Worm (Caenorhabditis elegans) whole organism, L1 larva: ENCODE measurements around the gene vpat-1.

Experiments used
- C04F5.9 ChIP-seq: sonication (generic microtip); optimal IDR thresholded peaks from 2 replicates; lab custom pipeline; 2016; ENCODE audit warnings: missing genetic modification characterization, missing compliant biosample characterization
- F16B12.6 ChIP-seq: fragments of 150-350 bp; optimal IDR thresholded peaks from 2 replicates; lab custom pipeline; 2014; ENCODE audit warnings: missing biosample characterization, missing genetic modification characterization
- aha-1 ChIP-seq: fragments of 150-350 bp; optimal IDR thresholded peaks from 2 replicates; lab custom pipeline; 2014; ENCODE audit warnings: missing biosample characterization, missing genetic modification characterization
- aly-2 ChIP-seq: fragments of 150-350 bp; optimal IDR thresholded peaks from 2 replicates; lab custom pipeline; 2014; ENCODE audit warnings: missing biosample characterization, missing genetic modification characterization
- blmp-1 ChIP-seq: fragments of 150-350 bp; optimal IDR thresholded peaks from 2 replicates; lab custom pipeline; 2014; ENCODE audit warnings: missing biosample characterization, missing genetic modification characterization
- ceh-88 ChIP-seq: fragments of 200-800 bp; sonication (Bioruptor generic); IDR thresholded peaks from 2 replicates; pipeline ENCODE4 v1.3.6; 2022; ENCODE audit warnings: missing genetic modification characterization, missing compliant biosample characterization
- dsc-1 ChIP-seq: sonication (generic microtip); optimal IDR thresholded peaks from 2 replicates; lab custom pipeline; 2016; ENCODE audit warnings: mild to moderate bottlenecking, missing genetic modification characterization, missing compliant biosample characterization
- egl-13 ChIP-seq: sonication (generic microtip); optimal IDR thresholded peaks from 2 replicates; lab custom pipeline; 2016; ENCODE audit warnings: missing genotype, missing genetic modification reagents, missing genetic modification characterization, missing compliant biosample characterization
- elt-3 ChIP-seq, 6 experiments: fragments of 150-350 bp in 1 of 6; sonication (generic microtip); optimal IDR thresholded peaks; 2 replicates each; lab custom pipeline; 2017 to 2018; ENCODE audit warnings: missing biosample characterization in 6 of 6, missing genetic modification characterization in 6 of 6, inconsistent platforms in 1 of 6
- ets-5 ChIP-seq: fragments of 200-800 bp; sonication (Bioruptor generic); IDR thresholded peaks from 2 replicates; pipeline ENCODE4 v1.3.6; 2022; ENCODE audit warnings: missing genetic modification characterization, missing compliant biosample characterization
- grh-1 ChIP-seq: fragments of 200-800 bp; sonication (Bioruptor generic); IDR thresholded peaks from 2 replicates; pipeline ENCODE4 v1.3.6; 2022; ENCODE audit warnings: missing genetic modification reagents, missing genetic modification characterization, missing compliant biosample characterization
- hlh-17 ChIP-seq: fragments of 200-800 bp; sonication (Bioruptor generic); optimal IDR thresholded peaks from 2 replicates; lab custom pipeline; 2018; ENCODE audit warnings: missing genetic modification characterization, mild to moderate bottlenecking, missing compliant biosample characterization, moderate library complexity, borderline replicate concordance
- hlh-4 ChIP-seq: sonication (generic microtip); optimal IDR thresholded peaks from 2 replicates; lab custom pipeline; 2016; ENCODE audit warnings: mild to moderate bottlenecking, missing genetic modification characterization, missing compliant biosample characterization
- lin-14 ChIP-seq: fragments of 200-800 bp; sonication (Bioruptor generic); optimal IDR thresholded peaks from 2 replicates; lab custom pipeline; 2018; ENCODE audit warnings: mild to moderate bottlenecking, missing genetic modification characterization, moderate library complexity, missing compliant biosample characterization
- lin-35 ChIP-seq, 2 experiments: fragments of 150-350 bp; optimal IDR thresholded peaks; 2 replicates each; lab custom pipeline; 2014; ENCODE audit warnings: missing biosample characterization in 2 of 2, missing genetic modification characterization in 2 of 2, missing genetic modification reagents in 2 of 2
- lir-3 ChIP-seq: sonication (generic microtip); optimal IDR thresholded peaks from 2 replicates; lab custom pipeline; 2016; ENCODE audit warnings: mild to moderate bottlenecking, missing genetic modification characterization, moderate library complexity, missing compliant biosample characterization; ENCODE audit not compliant: poor library complexity
- lsy-2 ChIP-seq, 2 experiments: fragments of 150-350 bp; optimal IDR thresholded peaks; 2 replicates each; lab custom pipeline; 2014; ENCODE audit warnings: missing biosample characterization in 2 of 2, missing genetic modification characterization in 2 of 2
- mab-9 ChIP-seq: fragments of 200-800 bp; sonication (Bioruptor generic); IDR thresholded peaks from 2 replicates; pipeline ENCODE4 v1.3.6; 2022; ENCODE audit warnings: missing genetic modification reagents, missing genetic modification characterization, missing compliant biosample characterization
- mdl-1 ChIP-seq, 2 experiments: fragments of 150-350 bp; optimal IDR thresholded peaks; 2 replicates each; lab custom pipeline; 2014 to 2017; ENCODE audit warnings: missing biosample characterization in 2 of 2, missing genetic modification characterization in 2 of 2, inconsistent platforms in 1 of 2
- nhr-19 ChIP-seq: fragments of 200-800 bp; sonication (Bioruptor generic); conservative IDR thresholded peaks from 2 replicates; pipeline ENCODE4 v1.3.6; 2022; ENCODE audit warnings: missing genetic modification characterization, missing compliant biosample characterization
- nhr-20 ChIP-seq: sonication (generic microtip); optimal IDR thresholded peaks from 2 replicates; lab custom pipeline; 2016; ENCODE audit warnings: mild to moderate bottlenecking, missing genetic modification characterization, missing compliant biosample characterization
- nhr-71 ChIP-seq: sonication (generic microtip); optimal IDR thresholded peaks from 2 replicates; lab custom pipeline; 2016; ENCODE audit warnings: mild to moderate bottlenecking, missing genetic modification characterization, moderate library complexity, missing compliant biosample characterization
- pag-3 ChIP-seq: sonication (generic microtip); optimal IDR thresholded peaks from 2 replicates; lab custom pipeline; 2017; ENCODE audit warnings: missing genetic modification characterization, mild to moderate bottlenecking, missing compliant biosample characterization, antibody characterized with exemption, borderline replicate concordance; ENCODE audit not compliant: insufficient read depth
- pqm-1 ChIP-seq: sonication (generic microtip); optimal IDR thresholded peaks from 3 replicates; lab custom pipeline; 2017; ENCODE audit warnings: missing biosample characterization, missing genetic modification characterization
- rnt-1 ChIP-seq: sonication (generic microtip); optimal IDR thresholded peaks from 2 replicates; lab custom pipeline; 2016; ENCODE audit warnings: mild to moderate bottlenecking, missing genetic modification characterization, moderate library complexity, missing compliant biosample characterization
- skn-1 ChIP-seq: fragments of 150-350 bp; optimal IDR thresholded peaks from 2 replicates; lab custom pipeline; 2014; ENCODE audit warnings: missing biosample characterization, missing genetic modification characterization
- snpc-4 ChIP-seq: fragments of 150-350 bp; optimal IDR thresholded peaks from 2 replicates; lab custom pipeline; 2014; ENCODE audit warnings: missing biosample characterization, missing genetic modification characterization
- snu-23 ChIP-seq: sonication (generic microtip); optimal IDR thresholded peaks from 2 replicates; lab custom pipeline; 2016; ENCODE audit warnings: missing genetic modification characterization, missing compliant biosample characterization
- sptf-1 ChIP-seq: fragments of 150-350 bp; optimal IDR thresholded peaks from 2 replicates; lab custom pipeline; 2014; ENCODE audit warnings: missing biosample characterization, missing genetic modification characterization
- swsn-7 ChIP-seq: sonication (generic microtip); optimal IDR thresholded peaks from 2 replicates; lab custom pipeline; 2016; ENCODE audit warnings: missing genetic modification characterization, missing compliant biosample characterization
- unc-130 ChIP-seq: fragments of 150-350 bp; optimal IDR thresholded peaks from 2 replicates; lab custom pipeline; 2017; ENCODE audit warnings: missing biosample characterization, missing genetic modification characterization, inconsistent platforms
- unc-98 ChIP-seq: fragments of 200-800 bp; sonication (Bioruptor generic); IDR thresholded peaks from 2 replicates; pipeline ENCODE4 v1.3.6; 2022; ENCODE audit warnings: missing genetic modification characterization, missing compliant biosample characterization
- ztf-4 ChIP-seq: fragments of 150-350 bp; optimal IDR thresholded peaks from 2 replicates; lab custom pipeline; 2014; ENCODE audit warnings: missing biosample characterization, missing genetic modification characterization

The vpat-1 gene

ce11 chrX:1085000-1085399 is 39.0 kb upstream of the vpat-1 start:
- TF ChIP-seq pag-3 (tag; lab: Kevin White, UChicago): no peak
- no peak for TF ChIP-seq nhr-19 (GFP tag; lab: Robert Waterston, UW)
- TF ChIP-seq ets-5 (GFP tag; lab: Robert Waterston, UW): no peak
- TF ChIP-seq swsn-7 (tag; lab: Kevin White, UChicago): no peak
- no peak for TF ChIP-seq F16B12.6
- TF ChIP-seq snu-23 (GFP tag; lab: Kevin White, UChicago): no peak
- TF ChIP-seq nhr-20 (tag; lab: Kevin White, UChicago): no peak
- no peak for TF ChIP-seq hlh-4 (tag; lab: Kevin White, UChicago)
- TF ChIP-seq sptf-1: no peak
- TF ChIP-seq blmp-1 (tag; lab: Kevin White, UChicago): no peak
- TF ChIP-seq unc-130 (tag; lab: Kevin White, UChicago): no peak

DNA sequence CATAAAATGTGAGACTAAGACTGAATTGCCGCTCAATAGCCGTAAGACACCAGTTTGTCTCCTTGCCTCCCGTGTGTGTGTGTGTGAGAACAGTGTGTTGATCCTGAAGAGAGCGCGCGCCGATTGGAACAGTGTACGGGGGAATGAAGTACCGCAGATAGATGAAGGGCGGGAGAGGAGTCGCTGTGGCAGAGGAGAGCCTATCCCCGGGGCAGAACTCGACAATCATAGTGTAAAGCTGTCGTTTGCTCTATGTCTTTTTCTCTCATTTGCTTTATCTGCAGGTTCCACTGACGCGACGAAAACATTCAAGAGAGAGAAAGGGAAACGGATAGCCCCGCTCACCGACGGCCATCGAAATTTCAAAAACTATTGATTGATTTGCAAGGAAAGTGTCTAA is 35.9 kb upstream of the vpat-1 start:
- peak in 1 of 2 experiments; percentile 10 for TF ChIP-seq lsy-2 (tag; optimal IDR thresholded peaks at IDR 0.05; lab: Kevin White, UChicago)
- TF ChIP-seq sptf-1: no peak
- TF ChIP-seq egl-13: no peak
- TF ChIP-seq ztf-4 (tag; lab: Kevin White, UChicago): no peak
- peak; percentile 17; the same call in 1 of the 2 replicates for TF ChIP-seq nhr-19 (GFP tag; lab: Robert Waterston, UW)
- TF ChIP-seq lin-14 (GFP tag; lab: Kevin White, UChicago): peak; percentile 63
- TF ChIP-seq snu-23 (GFP tag; lab: Kevin White, UChicago): peak; percentile 7
- peak; percentile 17 for TF ChIP-seq nhr-71 (tag; lab: Kevin White, UChicago)
- TF ChIP-seq skn-1: peak; percentile 16
- TF ChIP-seq rnt-1 (tag; lab: Kevin White, UChicago): peak; percentile 59
- TF ChIP-seq hlh-4 (tag; lab: Kevin White, UChicago): no peak
- TF ChIP-seq ceh-88: no peak
- no peak for TF ChIP-seq lin-35 (GFP tag; optimal IDR thresholded peaks at IDR 0.05; lab: Kevin White, UChicago)
- TF ChIP-seq C04F5.9 (tag; lab: Kevin White, UChicago): no peak
- TF ChIP-seq mab-9 (GFP tag; lab: Robert Waterston, UW): no peak
- peak in 1 of 2 experiments; percentile 2 for TF ChIP-seq mdl-1 (tag; optimal IDR thresholded peaks at IDR 0.05; lab: Kevin White, UChicago)
- TF ChIP-seq dsc-1: peak; percentile 44

DNA sequence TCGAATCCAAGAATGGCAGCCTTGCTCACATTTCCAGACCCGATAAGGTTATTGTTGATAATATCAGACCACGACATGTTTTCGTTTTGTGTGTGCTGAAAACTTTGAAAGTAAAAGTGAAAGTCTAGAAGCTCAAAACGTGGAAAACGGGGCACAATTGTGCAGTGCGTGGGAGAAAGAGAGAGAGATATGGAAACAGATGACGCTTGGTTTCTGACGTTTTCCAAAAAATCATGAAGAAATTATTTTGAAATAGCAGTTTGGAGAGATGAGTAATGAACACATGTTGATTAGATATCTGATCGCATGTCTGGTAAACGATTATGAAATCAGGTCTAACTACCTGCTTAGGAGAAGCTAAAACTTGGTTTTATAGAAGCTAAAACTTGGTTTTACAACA is 34.5 kb upstream of the vpat-1 start, which contains the start of gene pfn-3:
Gene pfn-3 (minus strand): TSS at position 101 of the 400 bp plus-strand sequence.
- TF ChIP-seq skn-1 (peak; percentile 74), lin-14 (GFP tag; lab: Kevin White, UChicago) (peak; percentile 34), lsy-2 (tag; optimal IDR thresholded peaks at IDR 0.05; lab: Kevin White, UChicago) (peak in 1 of 2 experiments; percentile 24), pag-3 (tag; lab: Kevin White, UChicago) (peak; percentile 35), dsc-1 (peak; percentile 1), rnt-1 (tag; lab: Kevin White, UChicago) (peak; percentile 27), aly-2 (tag; lab: Kevin White, UChicago) (no peak), egl-13 (no peak), nhr-71 (tag; lab: Kevin White, UChicago) (peak; percentile 45), swsn-7 (tag; lab: Kevin White, UChicago) (no peak)

- TF ChIP-seq egl-13 (no peak), ztf-4 (tag; lab: Kevin White, UChicago) (no peak), lin-35 (GFP tag; optimal IDR thresholded peaks at IDR 0.05; lab: Kevin White, UChicago) (no peak)
Measured at ce11 chrX:1072152-1072551, 26.1 kb upstream of the vpat-1 start, which contains the start of gene lim-6. TSS of gene lim-6 (plus strand) at chrX:1072452.

DNA sequence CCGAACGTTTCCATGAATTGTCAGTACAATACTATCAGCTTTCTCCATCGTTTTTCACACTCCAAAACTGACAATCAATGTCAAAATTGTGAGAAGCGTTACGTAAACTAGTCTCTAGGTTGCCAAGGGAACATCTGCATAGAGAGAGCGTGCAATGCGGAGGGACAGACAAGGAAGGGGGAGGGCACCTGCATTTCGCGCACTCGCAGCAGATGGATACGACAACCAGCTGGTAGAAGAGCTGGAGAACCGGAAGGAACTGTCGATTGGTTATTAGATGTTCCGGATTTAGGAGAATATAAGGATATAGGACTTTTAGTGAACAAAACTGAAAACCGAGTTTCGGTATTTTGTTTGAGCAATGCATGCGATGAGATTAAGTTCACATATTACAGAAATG is 23.0 kb upstream of the vpat-1 start, which contains the start of gene mksr-1:
Gene mksr-1 (minus strand): TSS at position 144 of the 400 bp plus-strand sequence.
- TF ChIP-seq grh-1 (GFP tag; lab: Robert Waterston, UW) (no peak), pqm-1 (tag; lab: Kevin White, UChicago) (no peak), hlh-17 (GFP tag; lab: Kevin White, UChicago) (no peak), aha-1 (tag; lab: Kevin White, UChicago) (no peak), lir-3 (tag; lab: Kevin White, UChicago) (no peak), egl-13 (no peak), unc-98 (GFP tag; lab: Robert Waterston, UW) (no peak), snpc-4 (tag; lab: Kevin White, UChicago) (no peak), elt-3 (tag; optimal IDR thresholded peaks at IDR 0.05; lab: Kevin White, UChicago) (no peak)
